Worm (Caenorhabditis elegans) whole organism, L3 larva: Measurements from ENCODE around the gene zipt-7.2.

Experiments used
- R02D3.7 ChIP-seq: fragments of 150-350 bp; optimal IDR thresholded peaks from 2 replicates; lab custom pipeline; 2014; ENCODE audit warnings: missing biosample characterization, missing genetic modification characterization
- aly-2 ChIP-seq: fragments of 150-350 bp; optimal IDR thresholded peaks from 2 replicates; lab custom pipeline; 2014; ENCODE audit warnings: missing biosample characterization, missing genetic modification characterization
- elt-2 ChIP-seq: sonication (generic microtip); optimal IDR thresholded peaks from 2 replicates; lab custom pipeline; 2016; ENCODE audit warnings: missing genetic modification reagents, mild to moderate bottlenecking, missing genetic modification characterization, missing compliant biosample characterization
- mml-1 ChIP-seq: fragments of 150-350 bp; sonication (generic microtip); optimal IDR thresholded peaks from 3 replicates; lab custom pipeline; 2014; ENCODE audit warnings: missing biosample characterization, missing genetic modification characterization
- nhr-237 ChIP-seq: fragments of 150-350 bp; optimal IDR thresholded peaks from 2 replicates; lab custom pipeline; 2014; ENCODE audit warnings: missing biosample characterization, missing genetic modification characterization
- nhr-25 ChIP-seq: sonication (generic microtip); optimal IDR thresholded peaks from 2 replicates; lab custom pipeline; 2017; ENCODE audit warnings: missing biosample characterization, missing genetic modification characterization
- nhr-76 ChIP-seq: fragments of 150-350 bp; sonication (generic microtip); optimal IDR thresholded peaks from 5 replicates; lab custom pipeline; 2014; ENCODE audit warnings: missing biosample characterization, missing genetic modification characterization
- pha-4 ChIP-seq: fragments of 150-350 bp; optimal IDR thresholded peaks from 2 replicates; lab custom pipeline; 2014; ENCODE audit warnings: missing biosample characterization, missing genetic modification reagents, missing genetic modification characterization
- tbx-2 ChIP-seq: sonication (generic microtip); optimal IDR thresholded peaks from 2 replicates; lab custom pipeline; 2016; ENCODE audit warnings: mild to moderate bottlenecking, missing genetic modification characterization, missing compliant biosample characterization
- unc-39 ChIP-seq: sonication (generic microtip); optimal IDR thresholded peaks from 4 replicates; lab custom pipeline; 2017; ENCODE audit warnings: missing biosample characterization, missing genetic modification characterization
- unc-62 ChIP-seq: fragments of 150-350 bp; sonication (generic microtip); optimal IDR thresholded peaks from 4 replicates; lab custom pipeline; 2014; ENCODE audit warnings: missing biosample characterization, missing genetic modification reagents, missing genetic modification characterization
- zag-1 ChIP-seq: fragments of 150-350 bp; optimal IDR thresholded peaks from 2 replicates; lab custom pipeline; 2014; ENCODE audit warnings: missing biosample characterization, missing genetic modification characterization
- ztf-11 ChIP-seq: fragments of 150-350 bp; optimal IDR thresholded peaks from 2 replicates; lab custom pipeline; 2014; ENCODE audit warnings: missing biosample characterization, missing genetic modification characterization

ce11 chrX:15545485-15545884 is 37.8 kb upstream of the zipt-7.2 start:
- TF ChIP-seq ztf-11 (no peak), nhr-76 (no peak), zag-1 (tag; lab: Kevin White, UChicago) (no peak), nhr-237 (tag; lab: Kevin White, UChicago) (no peak), unc-39 (tag; lab: Kevin White, UChicago) (no peak), pha-4 (tag; lab: Kevin White, UChicago) (no peak), aly-2 (tag; lab: Kevin White, UChicago) (no peak), nhr-25 (no peak), elt-2 (tag; lab: Kevin White, UChicago) (no peak), mml-1 (tag; lab: Kevin White, UChicago) (no peak), tbx-2 (tag; lab: Kevin White, UChicago) (no peak), unc-62 (GFP tag; lab: Kevin White, UChicago) (no peak), R02D3.7 (tag; lab: Kevin White, UChicago) (no peak)
